Worm (Caenorhabditis elegans): ENCODE results near the gene rpl-11.2.

DNA sequence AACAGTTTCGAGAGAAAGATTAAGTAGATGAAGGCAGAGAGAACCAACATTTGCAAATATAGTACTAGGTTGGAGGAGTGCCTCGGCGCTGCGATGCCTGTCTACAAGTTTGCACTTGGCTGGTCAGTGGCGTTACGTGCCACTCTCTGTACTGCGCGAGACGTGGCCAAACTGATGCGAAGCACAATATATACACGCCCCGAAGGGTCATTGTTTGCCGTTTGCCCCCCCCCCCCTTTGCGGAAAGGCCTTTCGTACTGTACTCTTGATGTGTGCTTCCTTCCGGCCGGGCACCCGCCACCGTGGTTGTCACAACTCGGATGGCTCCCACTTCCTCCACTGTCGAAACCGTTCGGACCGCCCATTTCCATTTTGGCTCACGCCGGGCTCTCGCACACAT, 30.3 kb downstream of the rpl-11.2 start:
- TF ChIP-seq skn-1 (tag; optimal IDR thresholded peaks at IDR 0.05) (no peak), nhr-12 (tag; optimal IDR thresholded peaks at IDR 0.05) (no peak), mbf-1 (tag; optimal IDR thresholded peaks at IDR 0.05) (no peak), sma-9 (GFP tag; optimal IDR thresholded peaks at IDR 0.05) (no peak), sma-9 (tag; optimal IDR thresholded peaks at IDR 0.05) (no peak), nhr-237 (tag; optimal IDR thresholded peaks at IDR 0.05) (no peak), blmp-1 (tag; optimal IDR thresholded peaks at IDR 0.05; ENCODE audit: insufficient read depth) (no peak), nhr-23 (tag; optimal IDR thresholded peaks at IDR 0.05) (no peak), zag-1 (tag; optimal IDR thresholded peaks at IDR 0.05) (no peak), lsy-2 (tag; optimal IDR thresholded peaks at IDR 0.05) (no peak), aly-2 (tag; optimal IDR thresholded peaks at IDR 0.05) (no peak), elt-3 (tag; optimal IDR thresholded peaks at IDR 0.05) (no peak), nhr-11 (tag; optimal IDR thresholded peaks at IDR 0.05) (no peak), snpc-4 (tag; optimal IDR thresholded peaks at IDR 0.05) (no peak)

All from whole organism, L2 larva.